Worm (Caenorhabditis elegans) whole organism, late embryonic: Measurements from ENCODE around the gene T10G3.3.

ENCODE experiments used
- F13H6.1 ChIP-seq: sonication (generic microtip); optimal IDR thresholded peaks from 2 replicates; lab custom pipeline; 2016; ENCODE audit warnings: missing genetic modification characterization, missing compliant biosample characterization
- ahr-1 ChIP-seq: sonication (generic microtip); optimal IDR thresholded peaks from 2 replicates; lab custom pipeline; 2016; ENCODE audit warnings: missing genetic modification characterization, missing compliant biosample characterization
- ama-1 ChIP-seq: fragments of 150-350 bp; optimal IDR thresholded peaks from 2 replicates; lab custom pipeline; 2014
- ceh-31 ChIP-seq: sonication (generic microtip); optimal IDR thresholded peaks from 2 replicates; lab custom pipeline; 2016; ENCODE audit warnings: missing genetic modification characterization, missing compliant biosample characterization
- ceh-6 ChIP-seq: fragments of 200-800 bp; sonication (Bioruptor generic); optimal IDR thresholded peaks from 2 replicates; lab custom pipeline; 2018; ENCODE audit warnings: mild to moderate bottlenecking, missing genetic modification characterization, missing compliant biosample characterization
- lin-11 ChIP-seq: fragments of 200-800 bp; sonication (Bioruptor generic); optimal IDR thresholded peaks from 2 replicates; lab custom pipeline; 2018; ENCODE audit warnings: mild to moderate bottlenecking, missing genetic modification characterization, missing compliant biosample characterization
- madf-2 ChIP-seq: sonication (generic microtip); optimal IDR thresholded peaks from 2 replicates; lab custom pipeline; 2017; ENCODE audit warnings: missing genetic modification characterization, missing compliant biosample characterization
- nfya-1 ChIP-seq: sonication (generic microtip); optimal IDR thresholded peaks from 2 replicates; lab custom pipeline; 2017; ENCODE audit warnings: missing genetic modification characterization, mild to moderate bottlenecking, missing compliant biosample characterization, antibody characterized with exemption, moderate library complexity
- nhr-11 ChIP-seq: fragments of 150-350 bp; optimal IDR thresholded peaks from 2 replicates; lab custom pipeline; 2014; ENCODE audit warnings: missing biosample characterization, missing genetic modification characterization
- pax-1 ChIP-seq: fragments of 150-350 bp; optimal IDR thresholded peaks from 2 replicates; lab custom pipeline; 2014; ENCODE audit warnings: missing biosample characterization, missing genetic modification characterization
- pha-4 ChIP-seq: fragments of 150-350 bp; optimal IDR thresholded peaks from 2 replicates; lab custom pipeline; 2018; ENCODE audit warnings: missing biosample characterization, missing genetic modification reagents, missing genetic modification characterization
- tbx-2 ChIP-seq: sonication (generic microtip); optimal IDR thresholded peaks from 2 replicates; lab custom pipeline; 2016; ENCODE audit warnings: missing genetic modification characterization, missing compliant biosample characterization

ce11 chrV:13472062-13472461 is 17.9 kb downstream of the T10G3.3 start:
- TF ChIP-seq pha-4 (tag; lab: Kevin White, UChicago), result no peak
- no peak for TF ChIP-seq ahr-1 (tag; lab: Kevin White, UChicago)
- no peak for TF ChIP-seq F13H6.1 (tag; lab: Kevin White, UChicago)
- no peak for TF ChIP-seq lin-11 (tag; lab: Kevin White, UChicago)
- TF ChIP-seq ceh-31 (tag; lab: Kevin White, UChicago), result no peak
- no peak for TF ChIP-seq pax-1
- no peak for TF ChIP-seq madf-2 (tag; lab: Kevin White, UChicago)
- no peak for TF ChIP-seq nhr-11 (tag; lab: Kevin White, UChicago)
- no peak for TF ChIP-seq nfya-1
- no peak for TF ChIP-seq ceh-6 (GFP tag; lab: Kevin White, UChicago)
- TF ChIP-seq ama-1 (lab: Kevin White, UChicago), result no peak
- no peak for TF ChIP-seq tbx-2 (tag; lab: Kevin White, UChicago)
